Fruit fly (Drosophila melanogaster) whole organism, pupa: Measurements from ENCODE around the gene Srrm1.

Source experiments
- CG12605 ChIP-seq: fragments of 200-800 bp; sonication (Bioruptor generic); IDR thresholded peaks from 2 replicates; pipeline ENCODE4 v1.3.6; 2022; ENCODE audit warnings: missing biosample characterization, missing genetic modification characterization
- CG15710 ChIP-seq: fragments of 200-800 bp; sonication (Bioruptor generic); optimal IDR thresholded peaks from 2 replicates; lab custom pipeline; 2018; ENCODE audit warnings: missing biosample characterization, mild to moderate bottlenecking, missing genetic modification characterization, moderate library complexity
- CG34367 ChIP-seq: fragments of 200-800 bp; sonication (Bioruptor generic); optimal IDR thresholded peaks from 2 replicates; lab custom pipeline; 2018; ENCODE audit warnings: missing biosample characterization, mild to moderate bottlenecking, missing genetic modification characterization
- CG4496 ChIP-seq: fragments of 200-800 bp; sonication (Bioruptor generic); IDR thresholded peaks from 3 replicates; pipeline ENCODE4 v1.3.6; 2022; ENCODE audit warnings: missing biosample characterization, missing genetic modification characterization
- CG8159 ChIP-seq: fragments of 200-800 bp; sonication (Bioruptor generic); optimal IDR thresholded peaks from 3 replicates; lab custom pipeline; 2018; ENCODE audit warnings: missing biosample characterization, mild to moderate bottlenecking, missing genetic modification characterization, moderate library complexity
- CG8301 ChIP-seq: fragments of 200-800 bp; sonication (Bioruptor generic); optimal IDR thresholded peaks from 2 replicates; lab custom pipeline; 2018; ENCODE audit warnings: missing biosample characterization, mild to moderate bottlenecking, missing genetic modification characterization
- CG9948 ChIP-seq: fragments of 200-800 bp; sonication (Bioruptor generic); optimal IDR thresholded peaks from 2 replicates; lab custom pipeline; 2018; ENCODE audit warnings: missing biosample characterization, mild to moderate bottlenecking, missing genetic modification characterization, moderate library complexity
- D1 ChIP-seq: fragments of 200-800 bp; sonication (Bioruptor generic); optimal IDR thresholded peaks from 2 replicates; lab custom pipeline; 2018; ENCODE audit warnings: missing biosample characterization, mild to moderate bottlenecking, missing genetic modification characterization, moderate library complexity
- EcR ChIP-seq: fragments of 200-800 bp; sonication (Bioruptor generic); optimal IDR thresholded peaks from 3 replicates; lab custom pipeline; 2019; ENCODE audit warnings: missing biosample characterization, missing genetic modification characterization, mild to moderate bottlenecking, moderate library complexity, missing genetic modification reagents
- Ets98B ChIP-seq: fragments of 200-800 bp; sonication (Bioruptor generic); IDR thresholded peaks from 2 replicates; pipeline ENCODE4 v1.3.6; 2022; ENCODE audit warnings: missing biosample characterization, missing genetic modification characterization
- Pif1B ChIP-seq: fragments of 200-800 bp; sonication (Bioruptor generic); optimal IDR thresholded peaks from 3 replicates; lab custom pipeline; 2016; ENCODE audit warnings: missing biosample characterization, missing genetic modification characterization
- fd96Ca ChIP-seq: fragments of 200-800 bp; sonication (Bioruptor generic); IDR thresholded peaks from 3 replicates; pipeline ENCODE4 v1.3.6; 2022; ENCODE audit warnings: missing biosample characterization, missing genetic modification characterization
- gl ChIP-seq: fragments of 200-800 bp; sonication (Bioruptor generic); optimal IDR thresholded peaks from 2 replicates; lab custom pipeline; 2018; ENCODE audit warnings: missing biosample characterization, mild to moderate bottlenecking, missing genetic modification characterization
- rn ChIP-seq: fragments of 200-800 bp; sonication (Bioruptor generic); IDR thresholded peaks from 2 replicates; pipeline ENCODE4 v1.3.6; 2022; ENCODE audit warnings: missing biosample characterization, missing genetic modification characterization

dm6 chr3L:13026872-13027271 is 9.7 kb upstream of the Srrm1 start:
- TF ChIP-seq CG9948 (tag; lab: Kevin White, UChicago) = no peak
- TF ChIP-seq Ets98B (GFP tag; lab: Robert Waterston, UW) = no peak
- no peak for TF ChIP-seq D1
- TF ChIP-seq fd96Ca (GFP tag; lab: Robert Waterston, UW) = no peak
- no peak for TF ChIP-seq Pif1B (GFP tag; lab: Kevin White, UChicago)
- no peak for TF ChIP-seq CG34367 (tag; lab: Kevin White, UChicago)
- TF ChIP-seq EcR (GFP tag; lab: Kevin White, UChicago) = no peak
- TF ChIP-seq CG8301 = no peak
- no peak for TF ChIP-seq gl (tag; lab: Kevin White, UChicago)
- no peak for TF ChIP-seq CG15710 (tag; lab: Kevin White, UChicago)
- no peak for TF ChIP-seq CG8159 (tag; lab: Kevin White, UChicago)
- TF ChIP-seq rn (GFP tag; lab: Robert Waterston, UW) = no peak
- TF ChIP-seq CG12605 (GFP tag; lab: Robert Waterston, UW) = no peak
- no peak for TF ChIP-seq CG4496 (GFP tag; lab: Robert Waterston, UW)
